Worm (Caenorhabditis elegans) whole organism, late embryonic: ENCODE measurements around the gene del-10.

Experiments
- C08G9.2 ChIP-seq: sonication (generic microtip); optimal IDR thresholded peaks from 2 replicates; lab custom pipeline; 2016; ENCODE audit warnings: mild to moderate bottlenecking, missing genetic modification characterization, moderate library complexity, missing compliant biosample characterization
- T23F11.4 ChIP-seq: fragments of 200-800 bp; sonication (Bioruptor generic); optimal IDR thresholded peaks from 2 replicates; lab custom pipeline; 2018; ENCODE audit warnings: mild to moderate bottlenecking, missing genetic modification characterization, missing compliant biosample characterization
- ahr-1 ChIP-seq: sonication (generic microtip); optimal IDR thresholded peaks from 2 replicates; lab custom pipeline; 2016; ENCODE audit warnings: missing genetic modification characterization, missing compliant biosample characterization
- ama-1 ChIP-seq: fragments of 150-350 bp; optimal IDR thresholded peaks from 2 replicates; lab custom pipeline; 2014
- ceh-14 ChIP-seq: sonication (generic microtip); optimal IDR thresholded peaks from 2 replicates; lab custom pipeline; 2016; ENCODE audit warnings: missing genotype, missing genetic modification characterization, missing compliant biosample characterization
- ceh-18 ChIP-seq: sonication (generic microtip); optimal IDR thresholded peaks from 2 replicates; lab custom pipeline; 2016; ENCODE audit warnings: missing genetic modification characterization, missing compliant biosample characterization
- ceh-22 ChIP-seq: sonication (generic microtip); optimal IDR thresholded peaks from 2 replicates; lab custom pipeline; 2017; ENCODE audit warnings: missing biosample characterization, missing genetic modification characterization
- ceh-24 ChIP-seq: sonication (generic microtip); optimal IDR thresholded peaks from 2 replicates; lab custom pipeline; 2016; ENCODE audit warnings: mild to moderate bottlenecking, missing genetic modification characterization, missing compliant biosample characterization
- ceh-30 ChIP-seq: fragments of 150-350 bp; optimal IDR thresholded peaks from 2 replicates; lab custom pipeline; 2014; ENCODE audit warnings: missing biosample characterization, missing genetic modification characterization
- ceh-31 ChIP-seq: sonication (generic microtip); optimal IDR thresholded peaks from 2 replicates; lab custom pipeline; 2016; ENCODE audit warnings: missing genetic modification characterization, missing compliant biosample characterization
- ceh-34 ChIP-seq: sonication (generic microtip); optimal IDR thresholded peaks from 2 replicates; lab custom pipeline; 2016; ENCODE audit warnings: mild to moderate bottlenecking, missing genetic modification characterization, missing compliant biosample characterization
- ceh-45 ChIP-seq: fragments of 200-800 bp; sonication (Bioruptor generic); IDR thresholded peaks from 2 replicates; pipeline ENCODE4 v1.3.6; 2022; ENCODE audit warnings: missing genetic modification reagents, missing genetic modification characterization, missing compliant biosample characterization
- ceh-48 ChIP-seq: sonication (generic microtip); optimal IDR thresholded peaks from 2 replicates; lab custom pipeline; 2016; ENCODE audit warnings: missing genetic modification characterization, inconsistent platforms, missing compliant biosample characterization
- ceh-6 ChIP-seq: fragments of 200-800 bp; sonication (Bioruptor generic); optimal IDR thresholded peaks from 2 replicates; lab custom pipeline; 2018; ENCODE audit warnings: mild to moderate bottlenecking, missing genetic modification characterization, missing compliant biosample characterization
- che-1 ChIP-seq: sonication (generic microtip); optimal IDR thresholded peaks from 2 replicates; lab custom pipeline; 2016; ENCODE audit warnings: mild to moderate bottlenecking, missing genetic modification characterization, missing compliant biosample characterization
- dmd-4 ChIP-seq: sonication (generic microtip); optimal IDR thresholded peaks from 2 replicates; lab custom pipeline; 2016; ENCODE audit warnings: borderline replicate concordance, missing genetic modification characterization, missing compliant biosample characterization
- ets-4 ChIP-seq: sonication (generic microtip); optimal IDR thresholded peaks from 2 replicates; lab custom pipeline; 2016; ENCODE audit warnings: missing genetic modification characterization, missing compliant biosample characterization
- eyg-1 ChIP-seq: sonication (generic microtip); optimal IDR thresholded peaks from 2 replicates; lab custom pipeline; 2016; ENCODE audit warnings: missing genotype, missing genetic modification characterization, missing compliant biosample characterization
- fkh-10 ChIP-seq: fragments of 150-350 bp; optimal IDR thresholded peaks from 2 replicates; lab custom pipeline; 2014; ENCODE audit warnings: missing biosample characterization, missing genetic modification reagents, missing genetic modification characterization
- gmeb-2 ChIP-seq: sonication (generic microtip); optimal IDR thresholded peaks from 2 replicates; lab custom pipeline; 2016; ENCODE audit warnings: missing genetic modification characterization, inconsistent platforms, missing compliant biosample characterization
- mec-3 ChIP-seq: sonication (generic microtip); optimal IDR thresholded peaks from 2 replicates; lab custom pipeline; 2016; ENCODE audit warnings: borderline replicate concordance, missing genetic modification characterization, missing compliant biosample characterization
- nfya-1 ChIP-seq: sonication (generic microtip); optimal IDR thresholded peaks from 2 replicates; lab custom pipeline; 2017; ENCODE audit warnings: missing genetic modification characterization, mild to moderate bottlenecking, missing compliant biosample characterization, antibody characterized with exemption, moderate library complexity
- nhr-232 ChIP-seq: sonication (generic microtip); optimal IDR thresholded peaks from 2 replicates; lab custom pipeline; 2016; ENCODE audit warnings: missing genetic modification characterization, missing compliant biosample characterization
- pat-9 ChIP-seq: fragments of 200-800 bp; sonication (Bioruptor generic); optimal IDR thresholded peaks from 2 replicates; lab custom pipeline; 2018; ENCODE audit warnings: mild to moderate bottlenecking, missing genetic modification characterization, moderate library complexity, missing compliant biosample characterization
- pax-1 ChIP-seq: fragments of 150-350 bp; optimal IDR thresholded peaks from 2 replicates; lab custom pipeline; 2014; ENCODE audit warnings: missing biosample characterization, missing genetic modification characterization
- pha-4 ChIP-seq: fragments of 150-350 bp; optimal IDR thresholded peaks from 2 replicates; lab custom pipeline; 2018; ENCODE audit warnings: missing biosample characterization, missing genetic modification reagents, missing genetic modification characterization
- pros-1 ChIP-seq: fragments of 150-350 bp; optimal IDR thresholded peaks from 2 replicates; lab custom pipeline; 2014; ENCODE audit warnings: missing biosample characterization, missing genetic modification reagents, missing genetic modification characterization
- ref-2 ChIP-seq: sonication (generic microtip); optimal IDR thresholded peaks from 2 replicates; lab custom pipeline; 2016; ENCODE audit warnings: missing genetic modification characterization, missing compliant biosample characterization
- rnt-1 ChIP-seq: sonication (generic microtip); optimal IDR thresholded peaks from 2 replicates; lab custom pipeline; 2016; ENCODE audit warnings: missing genetic modification characterization, missing compliant biosample characterization
- sox-2 ChIP-seq: fragments of 200-800 bp; sonication (Bioruptor generic); IDR thresholded peaks from 2 replicates; pipeline ENCODE4 v1.3.6; 2022; ENCODE audit warnings: missing genetic modification reagents, missing genetic modification characterization, missing compliant biosample characterization
- syd-9 ChIP-seq: sonication (generic microtip); optimal IDR thresholded peaks from 2 replicates; lab custom pipeline; 2016; ENCODE audit warnings: mild to moderate bottlenecking, missing genetic modification characterization, moderate library complexity, missing compliant biosample characterization
- tbx-2 ChIP-seq: sonication (generic microtip); optimal IDR thresholded peaks from 2 replicates; lab custom pipeline; 2016; ENCODE audit warnings: missing genetic modification characterization, missing compliant biosample characterization
- tbx-7 ChIP-seq: sonication (generic microtip); optimal IDR thresholded peaks from 2 replicates; lab custom pipeline; 2016; ENCODE audit warnings: missing genotype, missing genetic modification characterization, missing compliant biosample characterization
- unc-42 ChIP-seq: sonication (generic microtip); optimal IDR thresholded peaks from 2 replicates; lab custom pipeline; 2016; ENCODE audit warnings: missing genotype, missing genetic modification characterization, missing compliant biosample characterization
- unc-55 ChIP-seq: sonication (generic microtip); optimal IDR thresholded peaks from 2 replicates; lab custom pipeline; 2017; ENCODE audit warnings: missing biosample characterization, missing genetic modification reagents, missing genetic modification characterization
- unc-86 ChIP-seq: sonication (generic microtip); optimal IDR thresholded peaks from 2 replicates; lab custom pipeline; 2016; ENCODE audit warnings: missing genetic modification characterization, missing compliant biosample characterization
- zip-5 ChIP-seq: sonication (generic microtip); optimal IDR thresholded peaks from 2 replicates; lab custom pipeline; 2016; ENCODE audit warnings: missing genetic modification characterization, missing compliant biosample characterization
- ztf-16 ChIP-seq: sonication (generic microtip); optimal IDR thresholded peaks from 2 replicates; lab custom pipeline; 2017; ENCODE audit warnings: missing genetic modification characterization, missing compliant biosample characterization

The del-10 gene

DNA sequence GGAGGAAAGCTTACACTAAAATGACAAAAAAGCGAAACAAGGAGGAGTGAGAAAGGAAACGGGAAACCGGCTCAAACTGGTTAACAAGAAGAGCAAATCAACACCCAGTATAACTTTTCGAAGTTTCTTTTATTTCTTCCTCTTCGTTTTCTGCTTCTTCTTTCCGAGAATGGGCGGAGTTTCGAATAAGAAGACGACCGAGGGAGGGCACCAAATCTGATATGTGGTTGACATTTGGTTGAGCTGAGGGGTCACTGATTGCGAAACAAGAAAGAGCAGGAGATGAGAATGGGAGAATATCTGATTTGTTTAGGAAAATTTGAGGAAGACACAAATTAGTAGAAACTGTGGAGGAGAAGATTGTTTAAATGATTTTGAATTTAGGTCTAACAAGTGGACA lies 16.7 kb upstream of the del-10 start:
- TF ChIP-seq pha-4 (tag; lab: Kevin White, UChicago) = no peak
- TF ChIP-seq unc-42 (tag; lab: Kevin White, UChicago) = peak; percentile 55
- TF ChIP-seq mec-3 (tag; lab: Kevin White, UChicago) = no peak
- no peak for TF ChIP-seq ceh-30 (tag; lab: Kevin White, UChicago)

DNA sequence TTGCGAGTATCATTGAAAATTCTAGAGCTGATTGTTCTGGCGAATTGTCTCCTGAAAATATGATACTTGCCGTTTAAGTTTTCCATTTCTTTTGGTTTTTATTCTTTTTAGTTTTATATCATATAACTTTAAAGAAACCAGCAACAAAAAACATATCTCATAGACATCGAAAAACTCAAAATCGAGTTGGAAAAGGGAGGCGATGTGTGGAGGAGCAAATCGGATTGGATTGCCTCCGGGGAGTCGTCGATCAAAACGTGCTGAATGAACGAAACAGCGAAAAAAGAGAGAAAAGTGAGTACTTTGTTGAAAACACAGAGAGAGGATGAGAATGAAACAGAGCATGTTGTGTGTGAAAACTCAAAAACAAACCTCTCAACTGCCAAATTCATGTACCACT lies 15.2 kb upstream of the del-10 start:
- TF ChIP-seq unc-42 (tag; lab: Kevin White, UChicago) (peak; percentile 24), ceh-45 (GFP tag; lab: Robert Waterston, UW) (no peak), ceh-14 (tag; lab: Kevin White, UChicago) (no peak)

ce11 chrII:6496496-6496895 lies 14.6 kb upstream of the del-10 start:
- TF ChIP-seq unc-42 (tag; lab: Kevin White, UChicago) (no peak), fkh-10 (GFP tag; lab: Kevin White, UChicago) (no peak), eyg-1 (tag; lab: Kevin White, UChicago) (no peak), ref-2 (tag; lab: Kevin White, UChicago) (no peak), unc-86 (tag; lab: Kevin White, UChicago) (no peak), zip-5 (tag; lab: Kevin White, UChicago) (no peak), ceh-34 (tag; lab: Kevin White, UChicago) (no peak), ceh-31 (no peak), gmeb-2 (no peak), ets-4 (tag; lab: Kevin White, UChicago) (no peak), ztf-16 (tag; lab: Kevin White, UChicago) (no peak), sox-2 (no peak), pha-4 (tag; lab: Kevin White, UChicago) (no peak), ahr-1 (no peak), ceh-48 (no peak), tbx-7 (no peak), dmd-4 (tag; lab: Kevin White, UChicago) (no peak), rnt-1 (tag; lab: Kevin White, UChicago) (no peak), pax-1 (no peak), T23F11.4 (no peak)
- TF ChIP-seq, all 69 proteins: peak for 0

DNA sequence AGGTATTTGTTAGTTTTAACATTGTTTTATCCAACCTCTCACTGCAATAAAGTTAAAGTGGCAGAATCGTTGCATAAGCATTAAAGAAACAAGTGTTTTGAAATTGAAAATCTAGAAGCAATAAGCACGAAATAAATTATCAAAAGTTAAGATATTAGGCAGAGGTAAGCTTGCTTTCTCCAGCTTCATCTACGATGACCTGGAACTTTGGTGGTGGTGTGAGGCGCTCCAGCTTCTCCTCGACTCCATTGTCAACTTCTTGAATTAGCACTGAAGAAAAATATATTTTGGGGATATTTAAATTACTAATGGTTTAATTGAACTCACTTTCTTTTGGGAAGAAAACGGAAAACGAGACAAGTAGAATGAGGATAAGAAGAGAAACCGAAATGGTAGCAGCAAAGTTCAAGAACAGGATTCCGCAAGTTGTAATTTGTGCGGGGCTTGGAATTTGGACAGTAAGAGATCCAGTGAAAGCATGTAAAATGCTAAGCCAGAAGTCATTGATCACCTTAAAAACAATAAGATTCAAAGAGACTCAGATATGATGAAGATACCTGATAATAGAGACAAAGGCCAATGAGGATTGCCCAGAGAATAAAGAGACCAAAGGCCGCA lies 11.9 kb upstream of the del-10 start:
- TF ChIP-seq unc-55 (no peak), ceh-22 (tag; lab: Kevin White, UChicago) (no peak), nfya-1 (tag; lab: Kevin White, UChicago) (no peak), ceh-6 (no peak), pat-9 (tag; lab: Kevin White, UChicago) (no peak), pros-1 (tag; lab: Kevin White, UChicago) (no peak), pax-1 (no peak), ceh-24 (tag; lab: Kevin White, UChicago) (no peak), pha-4 (tag; lab: Kevin White, UChicago) (no peak), tbx-7 (no peak), mec-3 (tag; lab: Kevin White, UChicago) (no peak), tbx-2 (tag; lab: Kevin White, UChicago) (no peak), sox-2 (no peak), C08G9.2 (no peak), fkh-10 (GFP tag; lab: Kevin White, UChicago) (no peak)

DNA sequence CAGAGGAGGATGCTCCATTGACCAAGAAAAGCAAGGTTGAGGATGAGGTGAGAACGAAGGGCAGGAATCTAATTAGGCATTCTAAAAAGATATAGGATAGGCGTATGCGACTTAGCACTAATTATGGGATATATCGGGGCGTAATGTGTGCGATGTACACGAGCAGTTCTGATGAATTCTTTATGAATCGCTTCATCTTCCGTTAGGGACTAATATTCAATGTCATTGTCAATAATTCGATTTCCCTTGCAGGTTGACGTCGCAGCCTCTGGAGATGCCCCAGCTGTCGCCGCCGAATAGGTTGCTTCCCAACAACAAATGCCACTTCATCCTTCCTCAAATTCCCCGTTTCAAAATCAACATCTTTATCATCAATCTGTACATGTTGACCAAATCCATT lies 11.2 kb upstream of the del-10 start:
- TF ChIP-seq che-1 (tag; lab: Kevin White, UChicago) (no peak), nfya-1 (tag; lab: Kevin White, UChicago) (no peak), unc-42 (tag; lab: Kevin White, UChicago) (peak; percentile 84), syd-9 (tag; lab: Kevin White, UChicago) (no peak), nhr-232 (no peak), ceh-18 (tag; lab: Kevin White, UChicago) (no peak), ama-1 (lab: Kevin White, UChicago) (no peak)
